Fruit fly (Drosophila melanogaster) whole organism, embryonic: ENCODE data around the gene CG9514.

Experiments used
- Asciz ChIP-seq: fragments of 200-800 bp; sonication (Bioruptor generic); optimal IDR thresholded peaks from 2 replicates; lab custom pipeline; 2017; ENCODE audit warnings: missing biosample characterization, mild to moderate bottlenecking, missing genetic modification characterization, missing genetic modification reagents
- B-H2 ChIP-seq: fragments of 200-800 bp; sonication (Bioruptor generic); optimal IDR thresholded peaks from 2 replicates; lab custom pipeline; 2018; ENCODE audit warnings: missing biosample characterization, mild to moderate bottlenecking, missing genetic modification characterization
- CG10147 ChIP-seq: fragments of 200-800 bp; sonication (Bioruptor generic); optimal IDR thresholded peaks from 2 replicates; lab custom pipeline; 2019; ENCODE audit warnings: missing biosample characterization, mild to moderate bottlenecking, missing genetic modification characterization, moderate library complexity
- CG10462 ChIP-seq: fragments of 200-800 bp; sonication (Bioruptor generic); optimal IDR thresholded peaks from 2 replicates; lab custom pipeline; 2016; ENCODE audit warnings: missing biosample characterization, missing genetic modification characterization
- CG10543 ChIP-seq: fragments of 200-800 bp; sonication (Bioruptor generic); optimal IDR thresholded peaks from 3 replicates; lab custom pipeline; 2017; ENCODE audit warnings: missing biosample characterization, mild to moderate bottlenecking, missing genetic modification characterization, moderate library complexity
- CG10959 ChIP-seq: fragments of 200-800 bp; sonication (Bioruptor generic); IDR thresholded peaks from 2 replicates; pipeline ENCODE4 v1.3.6; 2022; ENCODE audit warnings: missing biosample characterization, missing genetic modification characterization
- CG11085 ChIP-seq: fragments of 200-800 bp; sonication (Bioruptor generic); IDR thresholded peaks from 2 replicates; pipeline ENCODE4 v1.3.6; 2022; ENCODE audit warnings: missing biosample characterization, missing genetic modification characterization
- CG11456 ChIP-seq: fragments of 200-800 bp; sonication (Bioruptor generic); IDR thresholded peaks from 3 replicates; pipeline ENCODE4 v1.3.6; 2022; ENCODE audit warnings: missing biosample characterization, missing genetic modification characterization
- CG12155 ChIP-seq: fragments of 200-800 bp; sonication (Bioruptor generic); optimal IDR thresholded peaks from 3 replicates; lab custom pipeline; 2016; ENCODE audit warnings: missing biosample characterization, missing genetic modification characterization
- CG12299 ChIP-seq: fragments of 200-800 bp; sonication (Bioruptor generic); optimal IDR thresholded peaks from 2 replicates; lab custom pipeline; 2018; ENCODE audit warnings: missing biosample characterization, mild to moderate bottlenecking, missing genetic modification characterization
- CG14441 ChIP-seq: fragments of 200-800 bp; sonication (Bioruptor generic); IDR thresholded peaks from 2 replicates; pipeline ENCODE4 v1.3.6; 2022; ENCODE audit warnings: missing biosample characterization, missing genetic modification characterization
- CG15514 ChIP-seq: fragments of 200-800 bp; sonication (Bioruptor generic); optimal IDR thresholded peaks from 3 replicates; lab custom pipeline; 2017; ENCODE audit warnings: missing biosample characterization, missing genetic modification characterization, mild to moderate bottlenecking, moderate library complexity, missing genetic modification reagents
- CG17912 ChIP-seq: fragments of 200-800 bp; sonication (Bioruptor generic); optimal IDR thresholded peaks from 2 replicates; lab custom pipeline; 2018; ENCODE audit warnings: missing biosample characterization, mild to moderate bottlenecking, missing genetic modification characterization
- CG18619 ChIP-seq: fragments of 200-800 bp; sonication (Bioruptor generic); optimal IDR thresholded peaks from 3 replicates; lab custom pipeline; 2017; ENCODE audit warnings: missing biosample characterization, mild to moderate bottlenecking, missing genetic modification characterization
- CG2678 ChIP-seq: fragments of 200-800 bp; sonication (Bioruptor generic); optimal IDR thresholded peaks from 3 replicates; lab custom pipeline; 2019; ENCODE audit warnings: missing biosample characterization, mild to moderate bottlenecking, missing genetic modification characterization, moderate library complexity
- CG3163 ChIP-seq: fragments of 200-800 bp; sonication (Bioruptor generic); optimal IDR thresholded peaks from 3 replicates; lab custom pipeline; 2016; ENCODE audit warnings: missing biosample characterization, missing genetic modification characterization
- CG33557 ChIP-seq: fragments of 200-800 bp; sonication (Bioruptor generic); optimal IDR thresholded peaks from 2 replicates; lab custom pipeline; 2019; ENCODE audit warnings: missing biosample characterization, mild to moderate bottlenecking, missing genetic modification characterization, moderate library complexity
- CG43689 ChIP-seq: fragments of 200-800 bp; sonication (Bioruptor generic); IDR thresholded peaks from 2 replicates; pipeline ENCODE4 v1.3.6; 2022; ENCODE audit warnings: missing biosample characterization, missing genetic modification characterization
- CG4854 ChIP-seq: fragments of 200-800 bp; sonication (Bioruptor generic); optimal IDR thresholded peaks from 2 replicates; lab custom pipeline; 2016; ENCODE audit warnings: missing biosample characterization, missing genetic modification characterization, inconsistent platforms
- CG7987 ChIP-seq: fragments of 200-800 bp; sonication (Bioruptor generic); optimal IDR thresholded peaks from 2 replicates; lab custom pipeline; 2018; ENCODE audit warnings: missing biosample characterization, mild to moderate bottlenecking, missing genetic modification characterization, moderate library complexity
- Doc2 ChIP-seq: fragments of 200-800 bp; sonication (Bioruptor generic); IDR thresholded peaks from 2 replicates; pipeline ENCODE4 v1.3.6; 2022; ENCODE audit warnings: missing biosample characterization, missing genetic modification characterization
- Drgx ChIP-seq: fragments of 200-800 bp; sonication (Bioruptor generic); IDR thresholded peaks from 2 replicates; pipeline ENCODE4 v1.3.6; 2022; ENCODE audit warnings: missing biosample characterization, missing genetic modification characterization
- Eip74EF ChIP-seq, 2 experiments: fragments of 200-800 bp in 1 of 2; fragments of >200 bp in 1 of 2; sonication (Bioruptor generic) in 1 of 2; optimal IDR thresholded peaks; 2 replicates each; lab custom pipeline; 2017 to 2019; ENCODE audit warnings: missing biosample characterization in 2 of 2, missing genetic modification characterization in 2 of 2, mild to moderate bottlenecking in 1 of 2, moderate library complexity in 1 of 2
- H15 ChIP-seq: fragments of 200-800 bp; sonication (Bioruptor generic); IDR thresholded peaks from 3 replicates; pipeline ENCODE4 v1.3.6; 2022; ENCODE audit warnings: missing biosample characterization, missing genetic modification characterization
- NC2β ChIP-seq: fragments of 200-800 bp; sonication (Bioruptor generic); optimal IDR thresholded peaks from 2 replicates; lab custom pipeline; 2016; ENCODE audit warnings: missing biosample characterization, missing genetic modification characterization
- NFAT ChIP-seq: fragments of 200-800 bp; sonication (Bioruptor generic); IDR thresholded peaks from 2 replicates; pipeline ENCODE4 v1.3.6; 2022; ENCODE audit warnings: missing biosample characterization, missing genetic modification characterization
- Nf-YC ChIP-seq: fragments of 200-800 bp; optimal IDR thresholded peaks from 3 replicates; lab custom pipeline; 2019; ENCODE audit warnings: missing biosample characterization, mild to moderate bottlenecking, missing genetic modification characterization, moderate library complexity
- Oli ChIP-seq: fragments of 200-800 bp; sonication (Bioruptor generic); optimal IDR thresholded peaks from 2 replicates; lab custom pipeline; 2018; ENCODE audit warnings: missing biosample characterization, mild to moderate bottlenecking, missing genetic modification characterization, moderate library complexity
- PHDP ChIP-seq: fragments of 200-800 bp; sonication (Bioruptor generic); optimal IDR thresholded peaks from 3 replicates; lab custom pipeline; 2018; ENCODE audit warnings: missing biosample characterization, mild to moderate bottlenecking, missing genetic modification characterization, moderate library complexity
- Sry-β ChIP-seq: fragments of 200-800 bp; sonication (Bioruptor generic); optimal IDR thresholded peaks from 2 replicates; lab custom pipeline; 2018; ENCODE audit warnings: missing biosample characterization, mild to moderate bottlenecking, missing genetic modification characterization, moderate library complexity
- Stat92E ChIP-seq, 3 experiments: fragments of >200 bp in 2 of 3; fragments of 200-800 bp in 1 of 3; sonication (Bioruptor generic) in 1 of 3; optimal IDR thresholded peaks; 2 replicates each; lab custom pipeline; 2017 to 2019; ENCODE audit warnings: missing biosample characterization in 3 of 3, missing genetic modification characterization in 3 of 3, mild to moderate bottlenecking in 1 of 3, moderate library complexity in 1 of 3
- Xbp1 ChIP-seq: fragments of 200-800 bp; sonication (Bioruptor generic); optimal IDR thresholded peaks from 3 replicates; lab custom pipeline; 2016; ENCODE audit warnings: missing biosample characterization, mild to moderate bottlenecking, missing genetic modification characterization
- Xrp1 ChIP-seq: fragments of 200-800 bp; sonication (Bioruptor generic); IDR thresholded peaks from 2 replicates; pipeline ENCODE4 v1.3.6; 2022; ENCODE audit warnings: missing biosample characterization, missing genetic modification characterization
- corto ChIP-seq: fragments of 200-800 bp; sonication (Bioruptor generic); optimal IDR thresholded peaks from 2 replicates; lab custom pipeline; 2016; ENCODE audit warnings: missing biosample characterization, mild to moderate bottlenecking, missing genetic modification characterization, moderate library complexity
- en ChIP-seq: fragments of 200-800 bp; sonication (Bioruptor generic); optimal IDR thresholded peaks from 2 replicates; lab custom pipeline; 2016; ENCODE audit warnings: missing biosample characterization, missing genetic modification characterization
- ewg ChIP-seq: fragments of 200-800 bp; sonication (Bioruptor generic); optimal IDR thresholded peaks from 3 replicates; lab custom pipeline; 2017; ENCODE audit warnings: mild to moderate bottlenecking, missing biosample characterization, missing genetic modification reagents, missing genetic modification characterization
- ham ChIP-seq: fragments of 200-800 bp; sonication (Bioruptor generic); IDR thresholded peaks from 2 replicates; pipeline ENCODE4 v1.3.6; 2022; ENCODE audit warnings: missing biosample characterization, missing genetic modification characterization
- kay ChIP-seq: fragments of 200-800 bp; sonication (Bioruptor generic); optimal IDR thresholded peaks from 2 replicates; lab custom pipeline; 2016; ENCODE audit warnings: missing biosample characterization, missing genetic modification characterization
- ken ChIP-seq: fragments of 200-800 bp; sonication (Bioruptor generic); IDR thresholded peaks from 3 replicates; pipeline ENCODE4 v1.3.6; 2022; ENCODE audit warnings: missing biosample characterization, missing genetic modification characterization
- lola ChIP-seq, 3 experiments: fragments of >200 bp in 2 of 3; fragments of 200-800 bp in 1 of 3; sonication (Bioruptor generic) in 1 of 3; optimal IDR thresholded peaks; 2 replicates each; lab custom pipeline; 2017 to 2019; ENCODE audit warnings: missing biosample characterization in 3 of 3, missing genetic modification characterization in 3 of 3, mild to moderate bottlenecking in 1 of 3, moderate library complexity in 1 of 3
- pho ChIP-seq: fragments of 200-800 bp; sonication (Bioruptor generic); optimal IDR thresholded peaks from 2 replicates; lab custom pipeline; 2016; ENCODE audit warnings: missing biosample characterization, missing genetic modification characterization
- prd ChIP-seq, 3 experiments: fragments of >200 bp in 2 of 3; fragments of 200-800 bp in 1 of 3; sonication (Bioruptor generic) in 1 of 3; optimal IDR thresholded peaks in 2 of 3; IDR thresholded peaks in 1 of 3; 2 replicates in 2 of 3; 3 replicates in 1 of 3; pipeline versions ENCODE4 v1.3.6 to Lab custom; 2017 to 2022; ENCODE audit warnings: missing biosample characterization in 1 of 3, missing genetic modification characterization in 1 of 3
- seq ChIP-seq: fragments of 200-800 bp; sonication (Bioruptor generic); IDR thresholded peaks from 2 replicates; pipeline ENCODE4 v1.3.6; 2022; ENCODE audit warnings: missing biosample characterization, missing genetic modification characterization
- slbo ChIP-seq: fragments of 200-800 bp; sonication (Bioruptor generic); IDR thresholded peaks from 2 replicates; pipeline ENCODE4 v1.3.6; 2022; ENCODE audit warnings: missing biosample characterization, missing genetic modification characterization
- sug ChIP-seq: fragments of 200-800 bp; optimal IDR thresholded peaks from 2 replicates; lab custom pipeline; 2019; ENCODE audit warnings: missing biosample characterization, mild to moderate bottlenecking, missing genetic modification characterization, moderate library complexity
- toy ChIP-seq: fragments of 200-800 bp; sonication (Bioruptor generic); IDR thresholded peaks from 2 replicates; pipeline ENCODE4 v1.3.6; 2022; ENCODE audit warnings: missing biosample characterization, missing genetic modification characterization
- tup ChIP-seq: fragments of 200-800 bp; sonication (Bioruptor generic); optimal IDR thresholded peaks from 2 replicates; lab custom pipeline; 2016; ENCODE audit warnings: missing biosample characterization, mild to moderate bottlenecking, missing genetic modification characterization, moderate library complexity
- wor ChIP-seq: fragments of 200-800 bp; sonication (Bioruptor generic); IDR thresholded peaks from 2 replicates; pipeline ENCODE4 v1.3.6; 2022; ENCODE audit warnings: missing biosample characterization, missing genetic modification characterization

The CG9514 gene

dm6 chrX:14848755-14849354 lies 47.8 kb downstream of the CG9514 start, which contains the start of gene CG9522 (continued):
- TF ChIP-seq NFAT (peak; percentile 49; the same call in 1 of the 2 replicates), Nf-YC (no peak), en (GFP tag; lab: Kevin White, UChicago) (no peak), NC2β (GFP tag; lab: Kevin White, UChicago) (no peak), CG10543 (GFP tag; lab: Kevin White, UChicago) (no peak), CG2678 (peak; percentile 81), Eip74EF (GFP tag; optimal IDR thresholded peaks at IDR 0.05; lab: Kevin White, UChicago) (peak in 1 of 2 experiments; percentile 55), Stat92E (GFP tag; optimal IDR thresholded peaks at IDR 0.05; lab: Kevin White, UChicago) (peak in 1 of 3 experiments; percentile 39), toy (GFP tag; lab: Robert Waterston, UW) (0 out of 2 replicates have a peak, but pooled peaks have one; percentile 21), tup (no peak), Asciz (GFP tag; lab: Kevin White, UChicago) (peak; percentile 68), CG11085 (GFP tag; lab: Robert Waterston, UW) (peak; percentile 45; the same call in 1 of the 2 replicates), Doc2 (no peak), sug (tag; lab: Kevin White, UChicago) (peak; percentile 3), CG33557 (GFP tag; lab: Kevin White, UChicago) (peak; percentile 56), corto (GFP tag; lab: Kevin White, UChicago) (peak; percentile 34), Oli (tag; lab: Kevin White, UChicago) (peak; percentile 72), prd (optimal IDR thresholded peaks at IDR 0.05; lab: Kevin White, UChicago) (no peak), prd (GFP tag; IDR thresholded peaks at IDR 0.05; lab: Robert Waterston, UW) (peak; percentile 74), Sry-β (peak; percentile 3), B-H2 (GFP tag; lab: Kevin White, UChicago) (no peak), Drgx (peak; percentile 82), CG17912 (GFP tag; lab: Kevin White, UChicago) (no peak), CG43689 (GFP tag; lab: Robert Waterston, UW) (no peak), H15 (GFP tag; lab: Robert Waterston, UW) (peak; percentile 59; the same call in 1 of the 3 replicates), pho (peak; percentile 24), lola (GFP tag; optimal IDR thresholded peaks at IDR 0.05; lab: Kevin White, UChicago) (peak in 1 of 3 experiments; percentile 71), CG4854 (GFP tag; lab: Kevin White, UChicago) (peak; percentile 11), slbo (GFP tag; lab: Robert Waterston, UW) (peak; percentile 76), CG3163 (GFP tag; lab: Kevin White, UChicago) (no peak), kay (no peak), ewg (peak; percentile 51), CG10147 (peak; percentile 61), PHDP (tag; lab: Kevin White, UChicago) (peak; percentile 75), CG15514 (GFP tag; lab: Kevin White, UChicago) (peak; percentile 45), CG7987 (GFP tag; lab: Kevin White, UChicago) (no peak), Xbp1 (peak; percentile 62), CG14441 (GFP tag; lab: Robert Waterston, UW) (peak; percentile 39; the same call in 1 of the 2 replicates), ham (GFP tag; lab: Robert Waterston, UW) (no peak), CG12299 (tag; lab: Kevin White, UChicago) (peak; percentile 33), ken (GFP tag; lab: Robert Waterston, UW) (peak; percentile 69; the same call in 1 of the 3 replicates), CG18619 (GFP tag; lab: Kevin White, UChicago) (peak; percentile 40), CG10462 (peak; percentile 33), wor (GFP tag; lab: Robert Waterston, UW) (peak; percentile 47; the same call in 1 of the 2 replicates), CG12155 (GFP tag; lab: Kevin White, UChicago) (peak; percentile 59), CG11456 (peak; percentile 69; the same call in 2 of the 3 replicates), seq (GFP tag; lab: Robert Waterston, UW) (peak; percentile 53; the same call in 1 of the 2 replicates), CG10959 (GFP tag; lab: Robert Waterston, UW) (peak; percentile 79), Xrp1 (GFP tag; lab: Robert Waterston, UW) (peak; percentile 86)
